Worm (Caenorhabditis elegans) whole organism, early embryonic: ENCODE results near the gene F53G2.3.

Experiments
- B0310.2 ChIP-seq: sonication (generic microtip); optimal IDR thresholded peaks from 2 replicates; lab custom pipeline; 2016; ENCODE audit warnings: mild to moderate bottlenecking, missing genetic modification characterization, missing compliant biosample characterization
- ama-1 ChIP-seq: fragments of 150-350 bp; optimal IDR thresholded peaks from 2 replicates; lab custom pipeline; 2014
- ceh-13 ChIP-seq: fragments of 200-800 bp; sonication (Bioruptor generic); optimal IDR thresholded peaks from 2 replicates; lab custom pipeline; 2018; ENCODE audit warnings: mild to moderate bottlenecking, missing genetic modification characterization, missing compliant biosample characterization
- ets-7 ChIP-seq: sonication (generic microtip); optimal IDR thresholded peaks from 2 replicates; lab custom pipeline; 2016; ENCODE audit warnings: missing genotype, missing genetic modification characterization, missing compliant biosample characterization
- hnd-1 ChIP-seq: sonication (generic microtip); optimal IDR thresholded peaks from 2 replicates; lab custom pipeline; 2016; ENCODE audit warnings: missing genetic modification characterization, missing compliant biosample characterization
- scrt-1 ChIP-seq: fragments of 200-800 bp; sonication (Bioruptor generic); IDR thresholded peaks from 2 replicates; pipeline ENCODE4 v1.3.6; 2022; ENCODE audit warnings: missing genetic modification characterization, missing compliant biosample characterization
- tra-4 ChIP-seq: sonication (generic microtip); optimal IDR thresholded peaks from 2 replicates; lab custom pipeline; 2017; ENCODE audit warnings: missing genetic modification characterization, missing compliant biosample characterization

DNA sequence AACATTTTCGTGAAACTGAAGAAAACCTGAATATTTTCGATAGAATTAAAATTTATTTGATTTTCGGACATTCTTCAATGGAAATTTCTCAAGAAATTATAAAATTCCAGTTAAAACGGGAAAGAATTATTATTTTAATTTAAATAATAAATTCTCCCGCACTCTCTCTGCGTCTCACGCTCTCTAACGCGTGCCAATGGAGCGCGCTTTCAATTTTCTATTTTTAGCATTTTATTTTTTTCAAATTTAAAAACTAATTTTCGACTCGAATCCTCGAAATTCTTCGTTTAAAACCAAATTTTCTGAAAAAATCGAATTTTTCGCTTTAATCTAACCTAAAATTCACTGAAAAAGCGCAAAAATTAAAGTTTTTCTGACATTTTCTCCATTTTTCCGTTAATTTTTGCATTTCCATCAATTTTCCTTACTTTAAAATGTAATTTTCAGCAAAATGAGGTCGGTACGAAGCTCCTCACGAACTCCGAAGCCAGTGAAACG lies 24.3 kb downstream of the F53G2.3 start, which contains the start of gene gbas-1:
- TF ChIP-seq ets-7 (tag; lab: Kevin White, UChicago) (no peak), hnd-1 (tag; lab: Kevin White, UChicago) (no peak), B0310.2 (tag; lab: Kevin White, UChicago) (no peak), ama-1 (lab: Kevin White, UChicago) (no peak), scrt-1 (GFP tag; lab: Robert Waterston, UW) (no peak), ceh-13 (no peak), tra-4 (tag; lab: Kevin White, UChicago) (no peak)
